Worm (Caenorhabditis elegans) whole organism, midembryonic: ENCODE measurements around the gene ida-1.

Experiments
- T22C8.4 ChIP-seq: fragments of 200-800 bp; sonication (Bioruptor generic); IDR thresholded peaks from 2 replicates; pipeline ENCODE4 v1.3.6; 2022; ENCODE audit warnings: missing genetic modification characterization, missing compliant biosample characterization
- cog-1 ChIP-seq: sonication (generic microtip); optimal IDR thresholded peaks from 2 replicates; lab custom pipeline; 2016; ENCODE audit warnings: missing genetic modification characterization, missing compliant biosample characterization
- flt-1 ChIP-seq: fragments of 200-800 bp; sonication (Bioruptor generic); IDR thresholded peaks from 2 replicates; pipeline ENCODE4 v1.3.6; 2022; ENCODE audit warnings: missing genetic modification characterization, missing compliant biosample characterization
- med-1 ChIP-seq: sonication (generic microtip); optimal IDR thresholded peaks from 2 replicates; lab custom pipeline; 2017; ENCODE audit warnings: missing genetic modification characterization, mild to moderate bottlenecking, missing compliant biosample characterization, antibody characterized with exemption, missing genetic modification reagents; ENCODE audit not compliant: insufficient read depth
- ref-1 ChIP-seq: fragments of 200-800 bp; sonication (Bioruptor generic); conservative IDR thresholded peaks from 2 replicates; pipeline ENCODE4 v1.3.6; 2022; ENCODE audit warnings: missing genetic modification reagents, missing genetic modification characterization, missing compliant biosample characterization
- tab-1 ChIP-seq: fragments of 200-800 bp; sonication (Bioruptor generic); IDR thresholded peaks from 2 replicates; pipeline ENCODE4 v1.3.6; 2022; ENCODE audit warnings: missing genetic modification characterization, missing compliant biosample characterization
- ztf-23 ChIP-seq: fragments of 200-800 bp; sonication (Bioruptor generic); IDR thresholded peaks from 2 replicates; pipeline ENCODE4 v1.3.6; 2022; ENCODE audit warnings: missing genetic modification reagents, missing genetic modification characterization, missing compliant biosample characterization

ce11 chrIII:5714984-5715454, 40.3 kb upstream of the ida-1 start:
- TF ChIP-seq med-1 (no peak), cog-1 (tag; lab: Kevin White, UChicago) (no peak), flt-1 (GFP tag; lab: Robert Waterston, UW) (peak; percentile 15; the same call in 1 of the 2 replicates), tab-1 (no peak), T22C8.4 (GFP tag; lab: Robert Waterston, UW) (no peak), ref-1 (no peak), ztf-23 (no peak)
